Fruit fly (Drosophila melanogaster): Measurements from ENCODE around the gene CG31051.

The CG31051 gene

DNA sequence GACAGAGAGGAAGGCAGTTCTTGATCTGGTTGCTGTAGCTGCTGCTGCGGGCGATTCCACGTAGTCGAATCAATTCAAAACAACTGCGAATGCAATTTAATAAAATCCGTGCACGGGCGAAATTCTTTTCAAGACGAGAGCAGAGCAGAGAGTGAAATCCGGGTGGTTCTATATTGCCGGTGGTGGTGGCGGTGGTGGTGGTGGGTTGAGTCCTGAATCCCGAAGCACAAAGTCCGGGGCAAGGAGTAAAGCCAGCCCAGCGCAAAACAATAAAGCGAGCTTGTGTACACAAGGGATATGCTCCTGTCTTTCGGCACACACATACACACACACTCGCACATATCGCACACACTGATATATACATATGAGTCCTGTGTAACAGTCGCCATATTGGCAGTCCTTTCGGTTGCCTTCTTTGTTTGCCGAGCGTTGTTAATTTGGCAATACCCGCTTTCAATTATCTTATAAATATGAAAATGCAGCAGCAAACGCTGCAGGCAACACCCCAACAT is 41.1 kb upstream of the CG31051 start:
- no peak for TF ChIP-seq Rel (GFP tag; optimal IDR thresholded peaks at IDR 0.05)
- no peak for TF ChIP-seq Rel (tag; optimal IDR thresholded peaks at IDR 0.05)
- TF ChIP-seq Hr78 (GFP tag; optimal IDR thresholded peaks at IDR 0.05), result no peak
- TF ChIP-seq fru (GFP tag; optimal IDR thresholded peaks at IDR 0.05), result no peak
- TF ChIP-seq jim (GFP tag; optimal IDR thresholded peaks at IDR 0.05), result no peak
- TF ChIP-seq Hr83 (GFP tag; optimal IDR thresholded peaks at IDR 0.05; ENCODE audit: poor library complexity, severe bottlenecking), result no peak
- TF ChIP-seq dmrt93B (GFP tag; optimal IDR thresholded peaks at IDR 0.05), result no peak
- no peak for TF ChIP-seq tai (GFP tag; optimal IDR thresholded peaks at IDR 0.05)
- no peak for TF ChIP-seq Dfd (GFP tag; optimal IDR thresholded peaks at IDR 0.05)
- TF ChIP-seq Vsx2 (GFP tag; optimal IDR thresholded peaks at IDR 0.05; ENCODE audit: partially characterized antibody), result no peak
- no peak for TF ChIP-seq foxo (GFP tag; optimal IDR thresholded peaks at IDR 0.05)
- TF ChIP-seq HLH106 (tag; optimal IDR thresholded peaks at IDR 0.05), result no peak
- TF ChIP-seq lola (GFP tag; optimal IDR thresholded peaks at IDR 0.05), result no peak
- TF ChIP-seq Hnf4 (GFP tag; optimal IDR thresholded peaks at IDR 0.05), result no peak
- TF ChIP-seq dsf (GFP tag; optimal IDR thresholded peaks at IDR 0.05; ENCODE audit: borderline replicate concordance), result no peak
- TF ChIP-seq ey (GFP tag; optimal IDR thresholded peaks at IDR 0.05), result no peak
- TF ChIP-seq Dif (GFP tag; optimal IDR thresholded peaks at IDR 0.05; ENCODE audit: partially characterized antibody), result no peak
- no peak for TF ChIP-seq brk (GFP tag; optimal IDR thresholded peaks at IDR 0.05)

DNA sequence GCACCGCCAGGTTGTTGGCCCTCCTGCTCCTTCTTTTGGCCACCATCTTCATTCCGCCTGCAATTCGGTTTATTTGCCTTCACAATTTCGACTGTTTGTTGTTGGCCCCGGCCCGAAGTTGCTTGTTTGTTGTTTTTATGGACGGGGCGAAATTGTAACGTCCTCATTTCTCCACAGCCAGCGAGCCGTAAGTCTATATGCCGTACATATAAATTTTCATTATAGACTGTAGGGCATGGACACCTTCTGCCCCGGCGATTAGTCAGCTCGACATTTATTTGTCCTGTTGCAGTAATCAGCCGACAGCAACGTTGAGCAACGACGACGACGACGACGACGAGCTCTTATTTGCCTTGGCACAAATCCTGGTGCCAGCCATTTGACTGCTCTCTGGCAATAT is 38.5 kb upstream of the CG31051 start:
- peak; percentile 15 for TF ChIP-seq br (GFP tag; optimal IDR thresholded peaks at IDR 0.05)
- TF ChIP-seq CG9705 (GFP tag; optimal IDR thresholded peaks at IDR 0.05), result no peak
- peak; percentile 3 for TF ChIP-seq Hnf4 (GFP tag; optimal IDR thresholded peaks at IDR 0.05)
- no peak for TF ChIP-seq dmrt93B (GFP tag; optimal IDR thresholded peaks at IDR 0.05)
- TF ChIP-seq OdsH (GFP tag; optimal IDR thresholded peaks at IDR 0.05), result peak; percentile 37
- peak; percentile 39 for TF ChIP-seq h (GFP tag; optimal IDR thresholded peaks at IDR 0.05)
- TF ChIP-seq Vsx2 (GFP tag; optimal IDR thresholded peaks at IDR 0.05; ENCODE audit: partially characterized antibody), result no peak

DNA sequence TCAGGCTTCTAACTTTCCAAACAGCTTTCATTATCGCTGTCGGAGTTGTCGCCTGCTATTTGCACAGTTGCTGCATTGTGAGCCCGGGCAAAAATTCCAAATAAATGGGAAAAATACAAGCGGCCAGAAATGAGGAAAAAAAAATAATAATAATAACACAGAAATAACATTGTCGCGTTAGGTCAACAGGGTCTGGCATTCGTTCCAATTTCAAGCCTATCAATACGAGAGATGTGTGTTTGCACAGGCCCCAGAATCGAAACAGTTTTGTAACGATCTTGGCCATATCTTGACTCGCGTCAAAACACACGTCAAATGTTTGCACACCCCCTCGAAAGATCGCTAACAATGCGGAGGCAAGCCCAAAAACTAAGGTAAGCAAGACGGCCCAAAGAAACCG is 36.1 kb upstream of the CG31051 start:
- TF ChIP-seq Mio (GFP tag; optimal IDR thresholded peaks at IDR 0.05) (no peak), GATAd (GFP tag; optimal IDR thresholded peaks at IDR 0.05) (no peak), ey (GFP tag; optimal IDR thresholded peaks at IDR 0.05) (no peak), OdsH (GFP tag; optimal IDR thresholded peaks at IDR 0.05) (no peak), Myc (optimal IDR thresholded peaks at IDR 0.05) (no peak), lola (GFP tag; optimal IDR thresholded peaks at IDR 0.05) (no peak), jim (GFP tag; optimal IDR thresholded peaks at IDR 0.05) (no peak), dmrt93B (GFP tag; optimal IDR thresholded peaks at IDR 0.05) (no peak), sv (GFP tag; optimal IDR thresholded peaks at IDR 0.05) (no peak), CG9705 (GFP tag; optimal IDR thresholded peaks at IDR 0.05) (no peak), woc (GFP tag; optimal IDR thresholded peaks at IDR 0.05) (no peak), CG32264 (GFP tag; optimal IDR thresholded peaks at IDR 0.05) (no peak), foxo (GFP tag; optimal IDR thresholded peaks at IDR 0.05) (no peak), sage (GFP tag; optimal IDR thresholded peaks at IDR 0.05) (no peak), Vsx2 (GFP tag; optimal IDR thresholded peaks at IDR 0.05; ENCODE audit: partially characterized antibody) (no peak), CrebA (GFP tag; optimal IDR thresholded peaks at IDR 0.05; ENCODE audit: borderline replicate concordance) (no peak), Sp1 (GFP tag; optimal IDR thresholded peaks at IDR 0.05) (no peak), psq (GFP tag; optimal IDR thresholded peaks at IDR 0.05) (no peak), h (GFP tag; optimal IDR thresholded peaks at IDR 0.05) (no peak)

DNA sequence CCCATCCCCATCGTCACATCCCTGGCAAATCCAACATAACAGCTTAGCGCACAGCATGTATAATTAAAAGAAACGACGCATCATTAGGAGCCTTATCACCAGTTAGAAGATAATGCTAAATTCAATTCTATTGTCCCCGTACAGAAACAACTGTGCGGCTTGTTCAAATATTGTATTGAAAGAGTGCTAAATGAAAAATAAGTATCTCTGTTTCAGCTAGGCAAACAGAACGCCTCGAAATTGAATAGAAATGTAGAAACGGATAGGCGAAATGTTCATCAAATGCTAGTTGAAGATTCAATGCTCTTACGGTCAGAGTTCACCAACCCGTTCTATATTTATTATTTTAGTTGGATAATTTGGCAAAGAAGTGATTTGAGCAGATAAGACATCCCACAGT is 35.5 kb upstream of the CG31051 start:
- TF ChIP-seq sv (GFP tag; optimal IDR thresholded peaks at IDR 0.05) (no peak), jim (GFP tag; optimal IDR thresholded peaks at IDR 0.05) (no peak), Sp1 (GFP tag; optimal IDR thresholded peaks at IDR 0.05) (no peak), fru (GFP tag; optimal IDR thresholded peaks at IDR 0.05) (no peak), N (GFP tag; optimal IDR thresholded peaks at IDR 0.05) (no peak), Dfd (GFP tag; optimal IDR thresholded peaks at IDR 0.05) (no peak), dl (GFP tag; optimal IDR thresholded peaks at IDR 0.05; ENCODE audit: insufficient read depth in 1 of 2, partially characterized antibody in 2 of 2) (no peak), CrebA (GFP tag; optimal IDR thresholded peaks at IDR 0.05; ENCODE audit: borderline replicate concordance) (no peak), usp (GFP tag; optimal IDR thresholded peaks at IDR 0.05) (no peak), Hnf4 (GFP tag; optimal IDR thresholded peaks at IDR 0.05) (no peak), OdsH (GFP tag; optimal IDR thresholded peaks at IDR 0.05) (no peak), HLH106 (tag; optimal IDR thresholded peaks at IDR 0.05) (no peak), sage (GFP tag; optimal IDR thresholded peaks at IDR 0.05) (no peak), h (GFP tag; optimal IDR thresholded peaks at IDR 0.05) (no peak), psq (GFP tag; optimal IDR thresholded peaks at IDR 0.05) (no peak), dmrt93B (GFP tag; optimal IDR thresholded peaks at IDR 0.05) (no peak), foxo (GFP tag; optimal IDR thresholded peaks at IDR 0.05) (no peak)
